Worm (Caenorhabditis elegans): ENCODE data around the gene wdr-60.

DNA sequence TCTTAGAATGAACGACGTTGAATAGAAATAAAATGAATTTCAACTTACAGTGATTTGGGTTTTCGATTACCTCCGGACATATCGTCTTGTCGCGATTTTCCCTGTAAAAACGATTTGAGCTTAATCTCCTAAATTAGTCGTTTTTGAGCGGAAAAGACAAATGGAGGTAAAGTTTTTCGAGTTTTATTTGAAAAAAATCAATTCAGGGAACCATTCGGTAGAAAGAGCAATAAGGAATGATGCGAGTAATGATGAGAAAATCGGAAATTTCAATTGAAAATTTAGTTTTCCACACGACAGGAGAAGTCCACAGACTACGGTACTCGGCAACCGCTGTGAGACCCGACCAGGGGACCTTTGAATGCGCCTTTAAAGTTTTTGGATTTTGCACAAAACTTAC, 15.2 kb downstream of the wdr-60 start, which contains the start of gene R144.10:
- TF ChIP-seq him-1 (tag; optimal IDR thresholded peaks at IDR 0.05) = no peak
- TF ChIP-seq W03F9.2 (tag; optimal IDR thresholded peaks at IDR 0.05) = no peak

Measured in whole organism, L4/young adult.